Worm (Caenorhabditis elegans): ENCODE data around the gene F49E11.2.

Gene F49E11.2

ce11 chrIV:12997560-12997959 lies 41.2 kb downstream of the F49E11.2 start (continued):
- no peak for TF ChIP-seq tbx-2 (tag; optimal IDR thresholded peaks at IDR 0.05)
- TF ChIP-seq lin-13 (GFP tag; optimal IDR thresholded peaks at IDR 0.05), result no peak
- no peak for TF ChIP-seq isw-1 (GFP tag; IDR thresholded peaks at IDR 0.05)

DNA sequence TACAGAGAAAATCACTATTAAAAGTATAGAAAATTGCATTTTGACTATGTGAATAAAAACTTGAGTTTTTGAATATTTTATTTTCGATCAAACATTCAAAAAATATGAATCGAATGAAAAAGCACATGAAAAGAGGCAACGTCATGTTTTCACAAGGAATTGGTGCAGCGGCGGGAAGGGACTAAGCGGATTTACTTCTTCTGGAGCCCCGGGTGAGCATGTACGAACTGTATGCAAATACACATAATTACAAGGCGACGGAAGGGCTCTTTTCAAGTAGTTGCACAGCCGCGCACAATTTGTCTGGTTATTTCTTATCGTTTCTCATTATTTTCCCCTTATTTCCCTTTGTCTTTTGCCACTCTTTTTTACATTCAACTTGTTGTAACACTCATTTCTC lies 42.9 kb downstream of the F49E11.2 start, which contains the start of gene K10D11.7:
TSS of gene K10D11.7 (minus strand) at position 101 of the 400 bp plus-strand sequence.
- TF ChIP-seq sptf-1 (tag; optimal IDR thresholded peaks at IDR 0.05) (no peak), lir-3 (tag; optimal IDR thresholded peaks at IDR 0.05; ENCODE audit: poor library complexity) (no peak), irx-1 (tag; optimal IDR thresholded peaks at IDR 0.05) (no peak), nhr-77 (tag; optimal IDR thresholded peaks at IDR 0.05) (no peak), ama-1 (optimal IDR thresholded peaks at IDR 0.05) (no peak), xbp-1 (tag; optimal IDR thresholded peaks at IDR 0.05) (no peak), ztf-4 (tag; optimal IDR thresholded peaks at IDR 0.05) (no peak), unc-86 (tag; optimal IDR thresholded peaks at IDR 0.05) (no peak), aly-2 (tag; optimal IDR thresholded peaks at IDR 0.05) (no peak), ceh-8 (GFP tag; optimal IDR thresholded peaks at IDR 0.05) (no peak), grh-1 (GFP tag; IDR thresholded peaks at IDR 0.05) (no peak), mab-9 (GFP tag; IDR thresholded peaks at IDR 0.05) (no peak), unc-130 (tag; optimal IDR thresholded peaks at IDR 0.05) (no peak), aha-1 (tag; optimal IDR thresholded peaks at IDR 0.05) (no peak), Y116A8C.19 (tag; optimal IDR thresholded peaks at IDR 0.05; ENCODE audit: borderline replicate concordance) (no peak), swsn-7 (tag; optimal IDR thresholded peaks at IDR 0.05) (no peak), zag-1 (tag; optimal IDR thresholded peaks at IDR 0.05) (no peak), hlh-17 (GFP tag; optimal IDR thresholded peaks at IDR 0.05; ENCODE audit: borderline replicate concordance) (no peak)

ce11 chrIV:12994376-12994775 lies 44.4 kb downstream of the F49E11.2 start, which contains the start of gene K10D11.4:
TSS of gene K10D11.4 (minus strand) at chrIV:12994476.
- TF ChIP-seq aly-2 (tag; optimal IDR thresholded peaks at IDR 0.05), result no peak
- no peak for TF ChIP-seq pqm-1 (tag; optimal IDR thresholded peaks at IDR 0.05)
- no peak for TF ChIP-seq fkh-4 (tag; optimal IDR thresholded peaks at IDR 0.05; ENCODE audit: borderline replicate concordance)
- TF ChIP-seq nhr-85 (tag), result no peak
- no peak for TF ChIP-seq ceh-82 (tag; optimal IDR thresholded peaks at IDR 0.05)
- no peak for TF ChIP-seq ceh-8 (GFP tag; optimal IDR thresholded peaks at IDR 0.05)
- TF ChIP-seq fkh-8 (tag; optimal IDR thresholded peaks at IDR 0.05), result no peak
- no peak for TF ChIP-seq isw-1 (GFP tag; IDR thresholded peaks at IDR 0.05)
- TF ChIP-seq lir-3 (tag; optimal IDR thresholded peaks at IDR 0.05; ENCODE audit: poor library complexity), result no peak
- TF ChIP-seq swsn-7 (tag; optimal IDR thresholded peaks at IDR 0.05), result no peak
- no peak for TF ChIP-seq blmp-1 (tag; optimal IDR thresholded peaks at IDR 0.05)
- no peak for TF ChIP-seq nhr-237 (tag; optimal IDR thresholded peaks at IDR 0.05)
- TF ChIP-seq elt-2 (tag; optimal IDR thresholded peaks at IDR 0.05), result no peak
- no peak for TF ChIP-seq ets-5 (GFP tag; IDR thresholded peaks at IDR 0.05)
- no peak for TF ChIP-seq unc-86 (tag; optimal IDR thresholded peaks at IDR 0.05)
- TF ChIP-seq nhr-19 (GFP tag; conservative IDR thresholded peaks at IDR 0.05), result no peak
- no peak for TF ChIP-seq ama-1 (optimal IDR thresholded peaks at IDR 0.05)
- TF ChIP-seq nhr-11 (tag; optimal IDR thresholded peaks at IDR 0.05), result no peak
- TF ChIP-seq sptf-1 (tag; optimal IDR thresholded peaks at IDR 0.05), result no peak

DNA sequence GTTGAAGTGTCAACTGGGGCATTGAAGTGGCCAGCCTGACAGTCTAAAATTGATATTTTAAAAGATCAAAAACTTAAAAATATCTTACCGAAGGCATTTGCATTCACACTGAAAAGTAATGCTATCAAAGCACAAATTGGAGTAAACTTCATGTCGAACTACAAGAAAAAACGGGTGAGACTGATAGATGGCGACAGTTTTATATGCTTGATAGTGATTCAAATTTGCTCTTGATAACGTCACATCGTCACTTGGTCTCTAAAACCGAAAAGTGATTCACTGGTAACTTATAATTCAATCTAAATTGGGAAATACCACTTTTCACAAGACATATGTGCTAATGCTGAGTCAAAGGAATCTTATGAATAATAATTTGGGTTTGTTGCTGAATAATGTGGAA lies 47.2 kb downstream of the F49E11.2 start, which contains the start of gene K10D11.5:
TSS of gene K10D11.5 (minus strand) at position 215 of the 400 bp plus-strand sequence.
- TF ChIP-seq skn-1 (tag; optimal IDR thresholded peaks at IDR 0.05) (no peak), elt-2 (tag; optimal IDR thresholded peaks at IDR 0.05) (peak; percentile 45), vab-15 (tag; optimal IDR thresholded peaks at IDR 0.05) (no peak), lsy-2 (tag; optimal IDR thresholded peaks at IDR 0.05) (no peak), egl-27 (tag; optimal IDR thresholded peaks at IDR 0.05) (no peak), ama-1 (optimal IDR thresholded peaks at IDR 0.05) (no peak), ceh-63 (GFP tag; optimal IDR thresholded peaks at IDR 0.05) (no peak)

Measured in whole organism, L1 larva.